Worm (Caenorhabditis elegans) whole organism, L1 larva: Measurements from ENCODE around the gene C14F11.4.

Experiments
- C16A3.4 ChIP-seq: fragments of 150-350 bp; optimal IDR thresholded peaks from 2 replicates; lab custom pipeline; 2014; ENCODE audit warnings: missing biosample characterization, missing genetic modification characterization
- C34B4.2 ChIP-seq: sonication (generic microtip); optimal IDR thresholded peaks from 2 replicates; lab custom pipeline; 2017; ENCODE audit warnings: mild to moderate bottlenecking, missing genetic modification characterization, missing compliant biosample characterization
- F16B12.6 ChIP-seq: fragments of 150-350 bp; optimal IDR thresholded peaks from 2 replicates; lab custom pipeline; 2014; ENCODE audit warnings: missing biosample characterization, missing genetic modification characterization
- aha-1 ChIP-seq: fragments of 150-350 bp; optimal IDR thresholded peaks from 2 replicates; lab custom pipeline; 2014; ENCODE audit warnings: missing biosample characterization, missing genetic modification characterization
- alr-1 ChIP-seq: fragments of 200-800 bp; sonication (Bioruptor generic); optimal IDR thresholded peaks from 2 replicates; lab custom pipeline; 2018; ENCODE audit warnings: borderline replicate concordance, mild to moderate bottlenecking, missing genetic modification characterization, missing compliant biosample characterization
- blmp-1 ChIP-seq: fragments of 150-350 bp; optimal IDR thresholded peaks from 2 replicates; lab custom pipeline; 2014; ENCODE audit warnings: missing biosample characterization, missing genetic modification characterization
- ceh-88 ChIP-seq: fragments of 200-800 bp; sonication (Bioruptor generic); IDR thresholded peaks from 2 replicates; pipeline ENCODE4 v1.3.6; 2022; ENCODE audit warnings: missing genetic modification characterization, missing compliant biosample characterization
- ces-1 ChIP-seq: fragments of 150-350 bp; optimal IDR thresholded peaks from 2 replicates; lab custom pipeline; 2014; ENCODE audit warnings: missing biosample characterization, missing genetic modification reagents, missing genetic modification characterization
- dpl-1 ChIP-seq, 3 experiments: fragments of 150-350 bp in 2 of 3; sonication (generic microtip) in 1 of 3; optimal IDR thresholded peaks; 2 replicates each; lab custom pipeline; 2014 to 2017; ENCODE audit warnings: missing biosample characterization in 3 of 3, missing genetic modification characterization in 3 of 3, missing genetic modification reagents in 3 of 3
- dsc-1 ChIP-seq: sonication (generic microtip); optimal IDR thresholded peaks from 2 replicates; lab custom pipeline; 2016; ENCODE audit warnings: mild to moderate bottlenecking, missing genetic modification characterization, missing compliant biosample characterization
- efl-1 ChIP-seq, 4 experiments: fragments of 150-350 bp; optimal IDR thresholded peaks in 3 of 4; peaks in 1 of 4; 1 replicate in 1 of 4; 2 replicates in 3 of 4; lab custom pipeline; 2014; ENCODE audit warnings: missing biosample characterization in 2 of 4, missing genetic modification characterization in 2 of 4, missing genetic modification reagents in 2 of 4
- egl-13 ChIP-seq: sonication (generic microtip); optimal IDR thresholded peaks from 2 replicates; lab custom pipeline; 2016; ENCODE audit warnings: missing genotype, missing genetic modification reagents, missing genetic modification characterization, missing compliant biosample characterization
- elt-3 ChIP-seq, 6 experiments: fragments of 150-350 bp in 1 of 6; sonication (generic microtip); optimal IDR thresholded peaks; 2 replicates each; lab custom pipeline; 2017 to 2018; ENCODE audit warnings: missing biosample characterization in 6 of 6, missing genetic modification characterization in 6 of 6, inconsistent platforms in 1 of 6
- fkh-10 ChIP-seq: sonication (generic microtip); optimal IDR thresholded peaks from 2 replicates; lab custom pipeline; 2017; ENCODE audit warnings: missing biosample characterization, missing genetic modification reagents, missing genetic modification characterization
- fkh-4 ChIP-seq: sonication (generic microtip); optimal IDR thresholded peaks from 2 replicates; lab custom pipeline; 2016; ENCODE audit warnings: missing compliant biosample characterization, missing genetic modification characterization, borderline replicate concordance
- fos-1 ChIP-seq: fragments of 150-350 bp; optimal IDR thresholded peaks from 2 replicates; lab custom pipeline; 2014; ENCODE audit warnings: missing biosample characterization, missing genetic modification characterization
- grh-1 ChIP-seq: fragments of 200-800 bp; sonication (Bioruptor generic); IDR thresholded peaks from 2 replicates; pipeline ENCODE4 v1.3.6; 2022; ENCODE audit warnings: missing genetic modification reagents, missing genetic modification characterization, missing compliant biosample characterization
- hlh-17 ChIP-seq: fragments of 200-800 bp; sonication (Bioruptor generic); optimal IDR thresholded peaks from 2 replicates; lab custom pipeline; 2018; ENCODE audit warnings: missing genetic modification characterization, mild to moderate bottlenecking, missing compliant biosample characterization, moderate library complexity, borderline replicate concordance
- isw-1 ChIP-seq: fragments of 200-800 bp; sonication (Bioruptor generic); IDR thresholded peaks from 2 replicates; pipeline ENCODE4 v1.3.6; 2022; ENCODE audit warnings: missing genetic modification characterization, missing compliant biosample characterization
- lin-13 ChIP-seq: fragments of 150-350 bp; optimal IDR thresholded peaks from 2 replicates; lab custom pipeline; 2014; ENCODE audit warnings: missing biosample characterization, missing genetic modification reagents, missing genetic modification characterization
- lin-14 ChIP-seq: fragments of 200-800 bp; sonication (Bioruptor generic); optimal IDR thresholded peaks from 2 replicates; lab custom pipeline; 2018; ENCODE audit warnings: mild to moderate bottlenecking, missing genetic modification characterization, moderate library complexity, missing compliant biosample characterization
- lin-15B ChIP-seq: fragments of 150-350 bp; sonication (generic microtip); optimal IDR thresholded peaks from 3 replicates; lab custom pipeline; 2014; ENCODE audit warnings: missing biosample characterization, missing genetic modification characterization
- lin-35 ChIP-seq, 2 experiments: fragments of 150-350 bp; optimal IDR thresholded peaks; 2 replicates each; lab custom pipeline; 2014; ENCODE audit warnings: missing biosample characterization in 2 of 2, missing genetic modification characterization in 2 of 2, missing genetic modification reagents in 2 of 2
- lin-39 ChIP-seq: fragments of 150-350 bp; optimal IDR thresholded peaks from 2 replicates; lab custom pipeline; 2014; ENCODE audit warnings: missing biosample characterization, missing genetic modification reagents, missing genetic modification characterization
- lir-3 ChIP-seq: sonication (generic microtip); optimal IDR thresholded peaks from 2 replicates; lab custom pipeline; 2016; ENCODE audit warnings: mild to moderate bottlenecking, missing genetic modification characterization, moderate library complexity, missing compliant biosample characterization; ENCODE audit not compliant: poor library complexity
- lsy-2 ChIP-seq, 2 experiments: fragments of 150-350 bp; optimal IDR thresholded peaks; 2 replicates each; lab custom pipeline; 2014; ENCODE audit warnings: missing biosample characterization in 2 of 2, missing genetic modification characterization in 2 of 2
- mep-1 ChIP-seq: fragments of 150-350 bp; optimal IDR thresholded peaks from 2 replicates; lab custom pipeline; 2014; ENCODE audit warnings: missing biosample characterization, missing genetic modification characterization
- nhr-19 ChIP-seq: fragments of 200-800 bp; sonication (Bioruptor generic); conservative IDR thresholded peaks from 2 replicates; pipeline ENCODE4 v1.3.6; 2022; ENCODE audit warnings: missing genetic modification characterization, missing compliant biosample characterization
- nhr-47 ChIP-seq: sonication (generic microtip); optimal IDR thresholded peaks from 2 replicates; lab custom pipeline; 2016; ENCODE audit warnings: mild to moderate bottlenecking, missing genetic modification characterization, moderate library complexity, missing compliant biosample characterization
- nhr-71 ChIP-seq: sonication (generic microtip); optimal IDR thresholded peaks from 2 replicates; lab custom pipeline; 2016; ENCODE audit warnings: mild to moderate bottlenecking, missing genetic modification characterization, moderate library complexity, missing compliant biosample characterization
- nhr-77 ChIP-seq: fragments of 150-350 bp; optimal IDR thresholded peaks from 2 replicates; lab custom pipeline; 2014; ENCODE audit warnings: missing biosample characterization, missing genetic modification characterization
- nhr-84 ChIP-seq: sonication (generic microtip); optimal IDR thresholded peaks from 2 replicates; lab custom pipeline; 2017; ENCODE audit warnings: missing biosample characterization, missing genetic modification characterization
- nhr-85 ChIP-seq: sonication (generic microtip); peaks from one replicate; lab custom pipeline; 2016; ENCODE audit warnings: missing genetic modification characterization, inconsistent platforms, missing compliant biosample characterization
- pag-3 ChIP-seq: sonication (generic microtip); optimal IDR thresholded peaks from 2 replicates; lab custom pipeline; 2017; ENCODE audit warnings: missing genetic modification characterization, mild to moderate bottlenecking, missing compliant biosample characterization, antibody characterized with exemption, borderline replicate concordance; ENCODE audit not compliant: insufficient read depth
- pqm-1 ChIP-seq: sonication (generic microtip); optimal IDR thresholded peaks from 3 replicates; lab custom pipeline; 2017; ENCODE audit warnings: missing biosample characterization, missing genetic modification characterization
- skn-1 ChIP-seq: fragments of 150-350 bp; optimal IDR thresholded peaks from 2 replicates; lab custom pipeline; 2014; ENCODE audit warnings: missing biosample characterization, missing genetic modification characterization
- snu-23 ChIP-seq: sonication (generic microtip); optimal IDR thresholded peaks from 2 replicates; lab custom pipeline; 2016; ENCODE audit warnings: missing genetic modification characterization, missing compliant biosample characterization
- swsn-7 ChIP-seq: sonication (generic microtip); optimal IDR thresholded peaks from 2 replicates; lab custom pipeline; 2016; ENCODE audit warnings: missing genetic modification characterization, missing compliant biosample characterization
- tbx-2 ChIP-seq: sonication (generic microtip); optimal IDR thresholded peaks from 2 replicates; lab custom pipeline; 2016; ENCODE audit warnings: missing genetic modification characterization, missing compliant biosample characterization
- unc-130 ChIP-seq: fragments of 150-350 bp; optimal IDR thresholded peaks from 2 replicates; lab custom pipeline; 2017; ENCODE audit warnings: missing biosample characterization, missing genetic modification characterization, inconsistent platforms
- unc-30 ChIP-seq: sonication (generic microtip); optimal IDR thresholded peaks from 2 replicates; lab custom pipeline; 2017; ENCODE audit warnings: missing biosample characterization, missing genetic modification characterization
- unc-86 ChIP-seq: sonication (generic microtip); optimal IDR thresholded peaks from 2 replicates; lab custom pipeline; 2016; ENCODE audit warnings: missing genetic modification characterization, missing compliant biosample characterization
- unc-98 ChIP-seq: fragments of 200-800 bp; sonication (Bioruptor generic); IDR thresholded peaks from 2 replicates; pipeline ENCODE4 v1.3.6; 2022; ENCODE audit warnings: missing genetic modification characterization, missing compliant biosample characterization
- vab-15 ChIP-seq: sonication (generic microtip); optimal IDR thresholded peaks from 2 replicates; lab custom pipeline; 2017; ENCODE audit warnings: missing genotype, mild to moderate bottlenecking, missing genetic modification characterization, missing compliant biosample characterization
- xbp-1 ChIP-seq: sonication (generic microtip); optimal IDR thresholded peaks from 2 replicates; lab custom pipeline; 2016; ENCODE audit warnings: missing genetic modification characterization, missing compliant biosample characterization
- zag-1 ChIP-seq: fragments of 150-350 bp; optimal IDR thresholded peaks from 2 replicates; lab custom pipeline; 2014; ENCODE audit warnings: missing biosample characterization, missing genetic modification characterization
- ztf-11 ChIP-seq, 2 experiments: sonication (generic microtip); optimal IDR thresholded peaks; 2 replicates each; lab custom pipeline; 2016 to 2017; ENCODE audit warnings: missing genetic modification characterization in 2 of 2, missing biosample characterization in 1 of 2, missing compliant biosample characterization in 1 of 2

The C14F11.4 gene

ce11 chrX:6251321-6251720, 18.5 kb upstream of the C14F11.4 start (continued):
- no peak for TF ChIP-seq lin-15B (tag; lab: Kevin White, UChicago)
- TF ChIP-seq hlh-17 (GFP tag; lab: Kevin White, UChicago) = no peak

ce11 chrX:6250866-6251265, 18.0 kb upstream of the C14F11.4 start:
- TF ChIP-seq ces-1 (GFP tag; lab: Kevin White, UChicago) = peak; percentile 72
- no peak for TF ChIP-seq elt-3 (tag; optimal IDR thresholded peaks at IDR 0.05; lab: Kevin White, UChicago)
- no peak for TF ChIP-seq efl-1 (optimal IDR thresholded peaks at IDR 0.05; lab: Kevin White, UChicago)
- TF ChIP-seq efl-1 (GFP tag; optimal IDR thresholded peaks at IDR 0.05 in 1 of 2; lab: Kevin White, UChicago) = peak in 1 of 2 experiments; percentile 92
- TF ChIP-seq lin-14 = peak; percentile 88
- no peak for TF ChIP-seq ceh-88 (GFP tag; lab: Robert Waterston, UW)
- no peak for TF ChIP-seq lir-3 (tag; lab: Kevin White, UChicago)
- TF ChIP-seq fkh-10 (GFP tag; lab: Kevin White, UChicago) = peak; percentile 91

ce11 chrX:6250272-6250752, 17.5 kb upstream of the C14F11.4 start:
- TF ChIP-seq aha-1 (tag; lab: Kevin White, UChicago) (no peak), xbp-1 (tag; lab: Kevin White, UChicago) (peak; percentile 54), nhr-84 (tag; lab: Kevin White, UChicago) (no peak), unc-98 (GFP tag; lab: Robert Waterston, UW) (no peak), vab-15 (tag; lab: Kevin White, UChicago) (no peak), C16A3.4 (tag; lab: Kevin White, UChicago) (no peak), fos-1 (tag; lab: Kevin White, UChicago) (no peak), pqm-1 (tag; lab: Kevin White, UChicago) (no peak), isw-1 (GFP tag; lab: Robert Waterston, UW) (no peak), efl-1 (optimal IDR thresholded peaks at IDR 0.05; lab: Kevin White, UChicago) (peak; percentile 9 to 18), efl-1 (GFP tag; optimal IDR thresholded peaks at IDR 0.05 in 1 of 2; lab: Kevin White, UChicago) (peak; percentile 5 to 93), alr-1 (tag; lab: Kevin White, UChicago) (no peak), F16B12.6 (no peak), lin-39 (tag; lab: Kevin White, UChicago) (no peak), mep-1 (tag; lab: Kevin White, UChicago) (peak; percentile 84), dpl-1 (GFP tag; optimal IDR thresholded peaks at IDR 0.05; lab: Kevin White, UChicago) (peak in 1 of 3 experiments; percentile 60), skn-1 (tag; lab: Kevin White, UChicago) (peak; percentile 33), dsc-1 (tag; lab: Kevin White, UChicago) (peak; percentile 54), ceh-88 (GFP tag; lab: Robert Waterston, UW) (no peak), lin-14 (peak; percentile 92), tbx-2 (tag; lab: Kevin White, UChicago) (peak; percentile 68), fkh-4 (tag; lab: Kevin White, UChicago) (no peak), lin-13 (no peak), blmp-1 (tag; lab: Kevin White, UChicago) (peak; percentile 72), unc-130 (peak; percentile 58), egl-13 (tag; lab: Kevin White, UChicago) (no peak), grh-1 (GFP tag; lab: Robert Waterston, UW) (no peak), nhr-47 (tag; lab: Kevin White, UChicago) (peak; percentile 52), swsn-7 (peak; percentile 56), ztf-11 (tag; optimal IDR thresholded peaks at IDR 0.05; lab: Kevin White, UChicago) (no peak), nhr-19 (GFP tag; lab: Robert Waterston, UW) (peak; percentile 51), unc-30 (no peak), ces-1 (GFP tag; lab: Kevin White, UChicago) (no peak), lsy-2 (tag; optimal IDR thresholded peaks at IDR 0.05; lab: Kevin White, UChicago) (peak; percentile 11 to 47), nhr-85 (peak; percentile 97), lin-35 (GFP tag; optimal IDR thresholded peaks at IDR 0.05; lab: Kevin White, UChicago) (peak in 1 of 2 experiments; percentile 64), pag-3 (peak; percentile 33), nhr-77 (tag; lab: Kevin White, UChicago) (peak; percentile 83), nhr-71 (peak; percentile 89), zag-1 (tag; lab: Kevin White, UChicago) (no peak), snu-23 (peak; percentile 77), unc-86 (tag; lab: Kevin White, UChicago) (no peak), C34B4.2 (no peak)
